Comparison of ENCODE assay signal across 1 fruit fly cellular context in genomic region chr3R:18298900-18299321, dm6.
TF ChIP-seq lines count a peak whose summit lies in the region.

TSS of gene Dlc90F (plus strand) at chr3R:18299229.

TF ChIP-seq in whole organism, embryonic, 481 proteins besides CTCF, POLR2A, EP300 and RAD21 (continued from another document and continues in another):
- TF ChIP-seq bcd (GFP tag; optimal IDR thresholded peaks at IDR 0.05; lab: Kevin White, UChicago) (peak; percentile 75), fd96Cb (tag; optimal IDR thresholded peaks at IDR 0.05; lab: Kevin White, UChicago) (peak; percentile 65), CG1024 (GFP tag; IDR thresholded peaks at IDR 0.05; lab: Robert Waterston, UW) (peak; percentile 27), sna (GFP tag; IDR thresholded peaks at IDR 0.05; lab: Robert Waterston, UW; ENCODE audit: partially characterized antibody) (peak; percentile 12; the same call in 1 of the 2 replicates), BtbVII (GFP tag; optimal IDR thresholded peaks at IDR 0.05; lab: Kevin White, UChicago) (no peak), CG9215 (GFP tag; IDR thresholded peaks at IDR 0.05; lab: Robert Waterston, UW) (peak; percentile 82), CG18764 (GFP tag; optimal IDR thresholded peaks at IDR 0.05; lab: Kevin White, UChicago) (peak; percentile 38), btn (GFP tag; optimal IDR thresholded peaks at IDR 0.05; lab: Kevin White, UChicago) (peak; percentile 22), Xbp1 (GFP tag; optimal IDR thresholded peaks at IDR 0.05; lab: Kevin White, UChicago) (peak; percentile 82), z (GFP tag; IDR thresholded peaks at IDR 0.05; lab: Robert Waterston, UW) (no peak), CG13296 (GFP tag; optimal IDR thresholded peaks at IDR 0.05; lab: Kevin White, UChicago) (no peak), ro (GFP tag; IDR thresholded peaks at IDR 0.05; lab: Robert Waterston, UW) (no peak; the same call in 1 of the 2 replicates), luna (GFP tag; optimal IDR thresholded peaks at IDR 0.05; lab: Kevin White, UChicago) (no peak), CG10654 (GFP tag; optimal IDR thresholded peaks at IDR 0.05; lab: Kevin White, UChicago) (peak; percentile 65), CG34224 (GFP tag; IDR thresholded peaks at IDR 0.05; lab: Robert Waterston, UW; ENCODE audit: partially characterized antibody) (no peak), Dbx (GFP tag; IDR thresholded peaks at IDR 0.05; lab: Robert Waterston, UW) (peak; percentile 72; the same call in 2 of the 3 replicates), CG1529 (GFP tag; optimal IDR thresholded peaks at IDR 0.05; lab: Kevin White, UChicago) (peak; percentile 40), CG2889 (GFP tag; IDR thresholded peaks at IDR 0.05; lab: Robert Waterston, UW) (peak; percentile 80), Tbp (GFP tag; optimal IDR thresholded peaks at IDR 0.05; lab: Kevin White, UChicago) (peak; percentile 67), Spps (tag; optimal IDR thresholded peaks at IDR 0.05; lab: Kevin White, UChicago) (no peak), aop (GFP tag; IDR thresholded peaks at IDR 0.05; lab: Robert Waterston, UW) (0 out of 2 replicates have a peak, but pooled peaks have one; percentile 27), sisA (GFP tag; IDR thresholded peaks at IDR 0.05; lab: Robert Waterston, UW) (peak; percentile 80), klu (GFP tag; IDR thresholded peaks at IDR 0.05; lab: Robert Waterston, UW) (peak; percentile 66), CG4854 (GFP tag; optimal IDR thresholded peaks at IDR 0.05; lab: Kevin White, UChicago) (peak; percentile 39), CG17385 (GFP tag; optimal IDR thresholded peaks at IDR 0.05; lab: Kevin White, UChicago) (peak; percentile 32), dpn (GFP tag; optimal IDR thresholded peaks at IDR 0.05; lab: Kevin White, UChicago) (peak; percentile 76 to 85), CG17912 (GFP tag; optimal IDR thresholded peaks at IDR 0.05; lab: Kevin White, UChicago) (peak; percentile 11), yki (optimal IDR thresholded peaks at IDR 0.05; lab: Kevin White, UChicago) (no peak), CG17612 (GFP tag; IDR thresholded peaks at IDR 0.05; lab: Robert Waterston, UW) (peak; percentile 51; the same call in 1 of the 2 replicates), chn (GFP tag; optimal IDR thresholded peaks at IDR 0.05; lab: Kevin White, UChicago) (peak; percentile 81), Sin3A (optimal IDR thresholded peaks at IDR 0.05; lab: Kevin White, UChicago) (peak; percentile 99), Sox102F (GFP tag; optimal IDR thresholded peaks at IDR 0.05; lab: Kevin White, UChicago) (peak; percentile 74), CG15514 (GFP tag; optimal IDR thresholded peaks at IDR 0.05; lab: Kevin White, UChicago) (peak; percentile 67), CG17361 (GFP tag; IDR thresholded peaks at IDR 0.05; lab: Robert Waterston, UW) (peak; percentile 84), CG31388 (GFP tag; optimal IDR thresholded peaks at IDR 0.05; lab: Kevin White, UChicago) (peak; percentile 38), fd102C (GFP tag; optimal IDR thresholded peaks at IDR 0.05; lab: Kevin White, UChicago) (no peak), p53 (GFP tag; optimal IDR thresholded peaks at IDR 0.05; lab: Kevin White, UChicago) (peak; percentile 68), CG10565 (GFP tag; optimal IDR thresholded peaks at IDR 0.05; lab: Kevin White, UChicago) (no peak), nau (GFP tag; optimal IDR thresholded peaks at IDR 0.05; lab: Kevin White, UChicago) (no peak), kni (GFP tag; optimal IDR thresholded peaks at IDR 0.05; lab: Kevin White, UChicago) (no peak), Camta (GFP tag; optimal IDR thresholded peaks at IDR 0.05; lab: Kevin White, UChicago) (peak; percentile 78), wek (GFP tag; optimal IDR thresholded peaks at IDR 0.05; lab: Kevin White, UChicago) (no peak), dysf (GFP tag; IDR thresholded peaks at IDR 0.05; lab: Robert Waterston, UW) (peak; percentile 86), Ptx1 (GFP tag; IDR thresholded peaks at IDR 0.05; lab: Robert Waterston, UW) (peak; percentile 90), CG6854 (GFP tag; optimal IDR thresholded peaks at IDR 0.05; lab: Kevin White, UChicago) (no peak), repo (GFP tag; optimal IDR thresholded peaks at IDR 0.05; lab: Kevin White, UChicago) (peak; percentile 49), br (optimal IDR thresholded peaks at IDR 0.05; lab: Kevin White, UChicago) (no peak), D19B (GFP tag; optimal IDR thresholded peaks at IDR 0.05; lab: Kevin White, UChicago) (peak; percentile 40), Oli (tag; optimal IDR thresholded peaks at IDR 0.05; lab: Kevin White, UChicago) (peak; percentile 73), ham (GFP tag; IDR thresholded peaks at IDR 0.05; lab: Robert Waterston, UW) (no peak), CG10147 (GFP tag; optimal IDR thresholded peaks at IDR 0.05; lab: Kevin White, UChicago) (peak; percentile 57), az2 (GFP tag; optimal IDR thresholded peaks at IDR 0.05; lab: Kevin White, UChicago) (peak; percentile 78), tap (tag; optimal IDR thresholded peaks at IDR 0.05; lab: Kevin White, UChicago) (no peak), CG5180 (GFP tag; optimal IDR thresholded peaks at IDR 0.05; lab: Kevin White, UChicago) (no peak), ase (GFP tag; IDR thresholded peaks at IDR 0.05; lab: Robert Waterston, UW) (peak; percentile 65; the same call in 2 of the 3 replicates), pros (GFP tag; optimal IDR thresholded peaks at IDR 0.05; lab: Kevin White, UChicago) (no peak), HLHmδ (GFP tag; optimal IDR thresholded peaks at IDR 0.05; lab: Kevin White, UChicago) (no peak), CG18599 (GFP tag; optimal IDR thresholded peaks at IDR 0.05; lab: Kevin White, UChicago) (peak; percentile 44), org-1 (GFP tag; optimal IDR thresholded peaks at IDR 0.05; lab: Kevin White, UChicago) (no peak), unpg (GFP tag; optimal IDR thresholded peaks at IDR 0.05; lab: Kevin White, UChicago) (peak; percentile 78), CG9876 (GFP tag; optimal IDR thresholded peaks at IDR 0.05; lab: Kevin White, UChicago) (peak; percentile 82), Adf1 (GFP tag; IDR thresholded peaks at IDR 0.05; lab: Robert Waterston, UW) (peak; percentile 14; the same call in 1 of the 2 replicates), CG1233 (GFP tag; optimal IDR thresholded peaks at IDR 0.05; lab: Kevin White, UChicago) (peak; percentile 34), ci (GFP tag; IDR thresholded peaks at IDR 0.05; lab: Robert Waterston, UW) (peak; percentile 84), Max (GFP tag; optimal IDR thresholded peaks at IDR 0.05; lab: Kevin White, UChicago) (peak; percentile 60), onecut (GFP tag; IDR thresholded peaks at IDR 0.05; lab: Robert Waterston, UW) (peak; percentile 57), MTF-1 (GFP tag; optimal IDR thresholded peaks at IDR 0.05; lab: Kevin White, UChicago; ENCODE audit: borderline replicate concordance) (no peak), vfl (GFP tag; optimal IDR thresholded peaks at IDR 0.05; lab: Kevin White, UChicago) (peak; percentile 74), her (GFP tag; optimal IDR thresholded peaks at IDR 0.05; lab: Kevin White, UChicago) (peak; percentile 54), shn (GFP tag; optimal IDR thresholded peaks at IDR 0.05; lab: Kevin White, UChicago) (peak; percentile 82), CG31441 (GFP tag; IDR thresholded peaks at IDR 0.05; lab: Robert Waterston, UW) (peak; percentile 75), tio (GFP tag; optimal IDR thresholded peaks at IDR 0.05; lab: Kevin White, UChicago) (peak; percentile 86), HHEX (GFP tag; optimal IDR thresholded peaks at IDR 0.05; lab: Kevin White, UChicago) (peak; percentile 62), CG9609 (GFP tag; optimal IDR thresholded peaks at IDR 0.05; lab: Kevin White, UChicago) (peak; percentile 87), wor (GFP tag; IDR thresholded peaks at IDR 0.05; lab: Robert Waterston, UW) (peak; percentile 46; the same call in 1 of the 2 replicates), CG6254 (GFP tag; optimal IDR thresholded peaks at IDR 0.05; lab: Kevin White, UChicago) (no peak), ap (GFP tag; IDR thresholded peaks at IDR 0.05; lab: Robert Waterston, UW) (peak; percentile 60), CG8924 (tag; optimal IDR thresholded peaks at IDR 0.05; lab: Kevin White, UChicago) (peak; percentile 67), chif (GFP tag; optimal IDR thresholded peaks at IDR 0.05; lab: Kevin White, UChicago) (peak; percentile 66 to 83), nom (GFP tag; optimal IDR thresholded peaks at IDR 0.05; lab: Kevin White, UChicago) (no peak), Hand (GFP tag; optimal IDR thresholded peaks at IDR 0.05; lab: Kevin White, UChicago) (no peak), disco-r (GFP tag; optimal IDR thresholded peaks at IDR 0.05; lab: Kevin White, UChicago) (peak; percentile 49), stc (GFP tag; IDR thresholded peaks at IDR 0.05; lab: Robert Waterston, UW) (peak; percentile 70; the same call in 1 of the 2 replicates), toy (GFP tag; IDR thresholded peaks at IDR 0.05; lab: Robert Waterston, UW) (no peak), fu2 (GFP tag; optimal IDR thresholded peaks at IDR 0.05; lab: Kevin White, UChicago) (peak; percentile 66), jing (GFP tag; optimal IDR thresholded peaks at IDR 0.05; lab: Kevin White, UChicago) (peak; percentile 58), Dip2 (GFP tag; IDR thresholded peaks at IDR 0.05; lab: Robert Waterston, UW) (no peak), Elba2 (GFP tag; optimal IDR thresholded peaks at IDR 0.05; lab: Kevin White, UChicago) (peak; percentile 61), CG11247 (GFP tag; IDR thresholded peaks at IDR 0.05; lab: Robert Waterston, UW) (peak; percentile 82), emc (GFP tag; optimal IDR thresholded peaks at IDR 0.05; lab: Kevin White, UChicago) (peak; percentile 64), CG15011 (GFP tag; optimal IDR thresholded peaks at IDR 0.05; lab: Kevin White, UChicago) (no peak), gcm (GFP tag; optimal IDR thresholded peaks at IDR 0.05; lab: Kevin White, UChicago) (no peak), CG14441 (GFP tag; IDR thresholded peaks at IDR 0.05; lab: Robert Waterston, UW) (peak; percentile 81), Mes4 (GFP tag; optimal IDR thresholded peaks at IDR 0.05; lab: Kevin White, UChicago) (peak; percentile 81), Mad (GFP tag; optimal IDR thresholded peaks at IDR 0.05; lab: Kevin White, UChicago) (peak; percentile 50), CG13287 (GFP tag; IDR thresholded peaks at IDR 0.05; lab: Robert Waterston, UW; ENCODE audit: partially characterized antibody) (peak; percentile 55), CG7987 (GFP tag; optimal IDR thresholded peaks at IDR 0.05; lab: Kevin White, UChicago) (no peak), CG12236 (GFP tag; optimal IDR thresholded peaks at IDR 0.05; lab: Kevin White, UChicago) (peak; percentile 19), ERR (GFP tag; optimal IDR thresholded peaks at IDR 0.05; lab: Kevin White, UChicago) (peak; percentile 62), sug (tag; optimal IDR thresholded peaks at IDR 0.05; lab: Kevin White, UChicago) (peak; percentile 76), Hr51 (GFP tag; optimal IDR thresholded peaks at IDR 0.05; lab: Kevin White, UChicago) (peak in 1 of 2 experiments; percentile 84), tin (GFP tag; optimal IDR thresholded peaks at IDR 0.05; lab: Kevin White, UChicago) (peak; percentile 66), CG43689 (GFP tag; IDR thresholded peaks at IDR 0.05; lab: Robert Waterston, UW) (no peak), MESR4 (GFP tag; optimal IDR thresholded peaks at IDR 0.05; lab: Kevin White, UChicago) (no peak), Ets97D (GFP tag; optimal IDR thresholded peaks at IDR 0.05; lab: Kevin White, UChicago) (peak; percentile 94), NC2β (GFP tag; optimal IDR thresholded peaks at IDR 0.05; lab: Kevin White, UChicago) (peak; percentile 80), Fer1 (GFP tag; optimal IDR thresholded peaks at IDR 0.05; lab: Kevin White, UChicago) (no peak), CG11504 (tag; optimal IDR thresholded peaks at IDR 0.05; lab: Kevin White, UChicago) (peak; percentile 79), H15 (GFP tag; IDR thresholded peaks at IDR 0.05; lab: Robert Waterston, UW) (peak; percentile 77; the same call in 2 of the 3 replicates), Fer2 (tag; optimal IDR thresholded peaks at IDR 0.05; lab: Kevin White, UChicago) (peak; percentile 34), Doc2 (GFP tag; IDR thresholded peaks at IDR 0.05; lab: Robert Waterston, UW) (peak; percentile 32; the same call in 1 of the 2 replicates), CrebB (tag; optimal IDR thresholded peaks at IDR 0.05; lab: Kevin White, UChicago) (no peak), Atf6 (GFP tag; IDR thresholded peaks at IDR 0.05; lab: Robert Waterston, UW) (peak; percentile 74; the same call in 1 of the 2 replicates), Mrtf (GFP tag; IDR thresholded peaks at IDR 0.05; lab: Robert Waterston, UW) (peak; percentile 82), CG4404 (GFP tag; IDR thresholded peaks at IDR 0.05; lab: Robert Waterston, UW) (peak; percentile 83), PHDP (tag; optimal IDR thresholded peaks at IDR 0.05; lab: Kevin White, UChicago) (peak; percentile 68), Med (GFP tag; lab: Kevin White, UChicago) (peak; percentile 93), Gug (GFP tag; IDR thresholded peaks at IDR 0.05; lab: Robert Waterston, UW) (peak; percentile 76; the same call in 3 of the 4 replicates), CG2129 (GFP tag; IDR thresholded peaks at IDR 0.05; lab: Robert Waterston, UW; ENCODE audit: partially characterized antibody) (no peak), lmd (GFP tag; IDR thresholded peaks at IDR 0.05; lab: Robert Waterston, UW) (peak; percentile 85), Asciz (GFP tag; optimal IDR thresholded peaks at IDR 0.05; lab: Kevin White, UChicago) (peak; percentile 12), zen2 (GFP tag; IDR thresholded peaks at IDR 0.05; lab: Robert Waterston, UW; ENCODE audit: partially characterized antibody) (no peak), slp2 (GFP tag; optimal IDR thresholded peaks at IDR 0.05; lab: Kevin White, UChicago) (peak; percentile 77), Side (GFP tag; optimal IDR thresholded peaks at IDR 0.05; lab: Kevin White, UChicago) (peak; percentile 85), pfk (GFP tag; optimal IDR thresholded peaks at IDR 0.05; lab: Kevin White, UChicago) (no peak), cas (GFP tag; IDR thresholded peaks at IDR 0.05; lab: Robert Waterston, UW) (no peak), CG4360 (GFP tag; IDR thresholded peaks at IDR 0.05; lab: Robert Waterston, UW) (no peak), Stat92E (GFP tag; optimal IDR thresholded peaks at IDR 0.05; lab: Kevin White, UChicago) (no peak), Hr39 (optimal IDR thresholded peaks at IDR 0.05; lab: Kevin White, UChicago) (no peak), sr (GFP tag; IDR thresholded peaks at IDR 0.05; lab: Robert Waterston, UW) (no peak), Ada2b (GFP tag; IDR thresholded peaks at IDR 0.05; lab: Robert Waterston, UW) (peak; percentile 57; the same call in 1 of the 2 replicates), CG3838 (GFP tag; optimal IDR thresholded peaks at IDR 0.05; lab: Kevin White, UChicago) (peak; percentile 31)
